Worm (Caenorhabditis elegans): ENCODE measurements around the gene C49F5.7.

DNA sequence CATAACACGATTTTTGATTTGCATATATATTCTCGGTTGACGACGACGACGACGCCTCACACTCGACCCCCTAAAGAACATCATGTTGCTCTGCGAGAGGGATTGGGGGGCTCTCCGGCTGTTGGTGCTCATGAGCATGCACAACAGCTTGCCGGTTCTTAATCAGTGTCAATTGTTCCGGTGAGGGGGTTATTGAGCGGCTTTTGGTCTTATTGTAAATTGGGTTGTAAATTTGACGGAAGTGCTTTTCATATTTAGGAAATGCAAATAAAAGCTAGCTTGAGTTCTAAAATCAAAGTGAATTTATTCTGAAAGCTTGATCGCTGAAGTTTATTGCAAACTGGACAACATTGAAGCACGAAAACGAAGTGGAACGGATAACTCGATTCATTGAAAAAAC lies 43.4 kb downstream of the C49F5.7 start:
- TF ChIP-seq T22C8.4 (GFP tag; IDR thresholded peaks at IDR 0.05) (no peak), ztf-29 (GFP tag; IDR thresholded peaks at IDR 0.05) (no peak), tab-1 (GFP tag; IDR thresholded peaks at IDR 0.05) (no peak), ref-1 (GFP tag; conservative IDR thresholded peaks at IDR 0.05) (no peak), cog-1 (tag; optimal IDR thresholded peaks at IDR 0.05) (no peak), flt-1 (GFP tag; IDR thresholded peaks at IDR 0.05) (no peak), ztf-23 (GFP tag; IDR thresholded peaks at IDR 0.05) (no peak)
